Worm (Caenorhabditis elegans) whole organism, L3 larva: ENCODE results near the gene C29F9.12.

Source experiments
- R02D3.7 ChIP-seq: fragments of 150-350 bp; optimal IDR thresholded peaks from 2 replicates; lab custom pipeline; 2014; ENCODE audit warnings: missing biosample characterization, missing genetic modification characterization
- aly-2 ChIP-seq: fragments of 150-350 bp; optimal IDR thresholded peaks from 2 replicates; lab custom pipeline; 2014; ENCODE audit warnings: missing biosample characterization, missing genetic modification characterization
- ama-1 ChIP-seq: fragments of 150-350 bp; optimal IDR thresholded peaks from 2 replicates; lab custom pipeline; 2018
- ceh-28 ChIP-seq: fragments of 150-350 bp; optimal IDR thresholded peaks from 2 replicates; lab custom pipeline; 2014; ENCODE audit warnings: missing biosample characterization, missing genetic modification reagents, missing genetic modification characterization
- ceh-82 ChIP-seq: fragments of 150-350 bp; optimal IDR thresholded peaks from 2 replicates; lab custom pipeline; 2014; ENCODE audit warnings: missing biosample characterization, missing genetic modification characterization
- ceh-9 ChIP-seq: sonication (generic microtip); optimal IDR thresholded peaks from 2 replicates; lab custom pipeline; 2018; ENCODE audit warnings: missing biosample characterization, missing genetic modification characterization
- daf-12 ChIP-seq: fragments of 150-350 bp; optimal IDR thresholded peaks from 2 replicates; lab custom pipeline; 2014; ENCODE audit warnings: missing biosample characterization, missing genetic modification reagents, missing genetic modification characterization
- egl-27 ChIP-seq: sonication (generic microtip); optimal IDR thresholded peaks from 4 replicates; lab custom pipeline; 2017; ENCODE audit warnings: missing biosample characterization, missing genetic modification reagents, missing genetic modification characterization
- egl-5 ChIP-seq: fragments of 150-350 bp; optimal IDR thresholded peaks from 2 replicates; lab custom pipeline; 2017; ENCODE audit warnings: missing biosample characterization, missing genetic modification reagents, missing genetic modification characterization, inconsistent platforms
- elt-1 ChIP-seq: fragments of 150-350 bp; optimal IDR thresholded peaks from 2 replicates; lab custom pipeline; 2014; ENCODE audit warnings: missing biosample characterization, missing genetic modification characterization
- elt-2 ChIP-seq: sonication (generic microtip); optimal IDR thresholded peaks from 2 replicates; lab custom pipeline; 2016; ENCODE audit warnings: missing genetic modification reagents, mild to moderate bottlenecking, missing genetic modification characterization, missing compliant biosample characterization
- fkh-10 ChIP-seq: sonication (generic microtip); optimal IDR thresholded peaks from 2 replicates; lab custom pipeline; 2017; ENCODE audit warnings: missing biosample characterization, missing genetic modification reagents, missing genetic modification characterization
- fkh-2 ChIP-seq: fragments of 150-350 bp; optimal IDR thresholded peaks from 2 replicates; lab custom pipeline; 2014; ENCODE audit warnings: missing biosample characterization, missing genetic modification reagents, missing genetic modification characterization
- fos-1 ChIP-seq: fragments of 150-350 bp; optimal IDR thresholded peaks from 2 replicates; lab custom pipeline; 2014; ENCODE audit warnings: missing biosample characterization, missing genetic modification characterization
- jun-1 ChIP-seq: fragments of 150-350 bp; optimal IDR thresholded peaks from 2 replicates; lab custom pipeline; 2014; ENCODE audit warnings: missing biosample characterization, missing genetic modification reagents, missing genetic modification characterization
- lin-15B ChIP-seq: fragments of 150-350 bp; optimal IDR thresholded peaks from 2 replicates; lab custom pipeline; 2014; ENCODE audit warnings: missing biosample characterization, missing genetic modification characterization
- lin-39 ChIP-seq: fragments of 150-350 bp; optimal IDR thresholded peaks from 2 replicates; lab custom pipeline; 2018; ENCODE audit warnings: missing biosample characterization, missing genetic modification reagents, missing genetic modification characterization
- lsy-12 ChIP-seq: sonication (generic microtip); optimal IDR thresholded peaks from 2 replicates; lab custom pipeline; 2016; ENCODE audit warnings: mild to moderate bottlenecking, missing genetic modification characterization, missing compliant biosample characterization
- mdl-1 ChIP-seq: fragments of 150-350 bp; optimal IDR thresholded peaks from 2 replicates; lab custom pipeline; 2014; ENCODE audit warnings: missing biosample characterization, missing genetic modification characterization
- mml-1 ChIP-seq: fragments of 150-350 bp; sonication (generic microtip); optimal IDR thresholded peaks from 3 replicates; lab custom pipeline; 2014; ENCODE audit warnings: missing biosample characterization, missing genetic modification characterization
- nfya-1 ChIP-seq: sonication (generic microtip); optimal IDR thresholded peaks from 2 replicates; lab custom pipeline; 2017; ENCODE audit warnings: missing genetic modification characterization, mild to moderate bottlenecking, missing compliant biosample characterization, antibody characterized with exemption, moderate library complexity; ENCODE audit not compliant: insufficient read depth
- nhr-12 ChIP-seq: fragments of 150-350 bp; optimal IDR thresholded peaks from 2 replicates; lab custom pipeline; 2014; ENCODE audit warnings: missing biosample characterization, missing genetic modification characterization
- nhr-23 ChIP-seq: fragments of 150-350 bp; optimal IDR thresholded peaks from 2 replicates; lab custom pipeline; 2014; ENCODE audit warnings: missing biosample characterization, missing genetic modification reagents, missing genetic modification characterization
- nhr-237 ChIP-seq: fragments of 150-350 bp; optimal IDR thresholded peaks from 2 replicates; lab custom pipeline; 2014; ENCODE audit warnings: missing biosample characterization, missing genetic modification characterization
- nhr-25 ChIP-seq: sonication (generic microtip); optimal IDR thresholded peaks from 2 replicates; lab custom pipeline; 2017; ENCODE audit warnings: missing biosample characterization, missing genetic modification characterization
- nhr-43 ChIP-seq: sonication (generic microtip); optimal IDR thresholded peaks from 2 replicates; lab custom pipeline; 2016; ENCODE audit warnings: mild to moderate bottlenecking, missing genetic modification characterization, missing compliant biosample characterization; ENCODE audit not compliant: poor library complexity, severe bottlenecking
- nhr-67 ChIP-seq: fragments of 150-350 bp; optimal IDR thresholded peaks from 2 replicates; lab custom pipeline; 2014; ENCODE audit warnings: missing biosample characterization, missing genetic modification characterization
- pha-4 ChIP-seq: fragments of 150-350 bp; optimal IDR thresholded peaks from 2 replicates; lab custom pipeline; 2014; ENCODE audit warnings: missing biosample characterization, missing genetic modification reagents, missing genetic modification characterization
- pqm-1 ChIP-seq: fragments of 150-350 bp; optimal IDR thresholded peaks from 2 replicates; lab custom pipeline; 2017; ENCODE audit warnings: missing biosample characterization, missing genetic modification characterization, inconsistent platforms
- skn-1 ChIP-seq: fragments of 150-350 bp; optimal IDR thresholded peaks from 2 replicates; lab custom pipeline; 2014; ENCODE audit warnings: missing biosample characterization, missing genetic modification characterization
- snpc-4 ChIP-seq: fragments of 150-350 bp; optimal IDR thresholded peaks from 2 replicates; lab custom pipeline; 2014; ENCODE audit warnings: missing biosample characterization, missing genetic modification characterization
- tbx-2 ChIP-seq: sonication (generic microtip); optimal IDR thresholded peaks from 2 replicates; lab custom pipeline; 2016; ENCODE audit warnings: mild to moderate bottlenecking, missing genetic modification characterization, missing compliant biosample characterization
- unc-39 ChIP-seq: sonication (generic microtip); optimal IDR thresholded peaks from 4 replicates; lab custom pipeline; 2017; ENCODE audit warnings: missing biosample characterization, missing genetic modification characterization
- unc-62 ChIP-seq: fragments of 150-350 bp; sonication (generic microtip); optimal IDR thresholded peaks from 4 replicates; lab custom pipeline; 2014; ENCODE audit warnings: missing biosample characterization, missing genetic modification reagents, missing genetic modification characterization
- zag-1 ChIP-seq: fragments of 150-350 bp; optimal IDR thresholded peaks from 2 replicates; lab custom pipeline; 2014; ENCODE audit warnings: missing biosample characterization, missing genetic modification characterization
- ztf-11 ChIP-seq: fragments of 150-350 bp; optimal IDR thresholded peaks from 2 replicates; lab custom pipeline; 2014; ENCODE audit warnings: missing biosample characterization, missing genetic modification characterization
- ztf-4 ChIP-seq: fragments of 150-350 bp; optimal IDR thresholded peaks from 2 replicates; lab custom pipeline; 2014; ENCODE audit warnings: missing biosample characterization, missing genetic modification characterization

C29F9.12 gene

DNA sequence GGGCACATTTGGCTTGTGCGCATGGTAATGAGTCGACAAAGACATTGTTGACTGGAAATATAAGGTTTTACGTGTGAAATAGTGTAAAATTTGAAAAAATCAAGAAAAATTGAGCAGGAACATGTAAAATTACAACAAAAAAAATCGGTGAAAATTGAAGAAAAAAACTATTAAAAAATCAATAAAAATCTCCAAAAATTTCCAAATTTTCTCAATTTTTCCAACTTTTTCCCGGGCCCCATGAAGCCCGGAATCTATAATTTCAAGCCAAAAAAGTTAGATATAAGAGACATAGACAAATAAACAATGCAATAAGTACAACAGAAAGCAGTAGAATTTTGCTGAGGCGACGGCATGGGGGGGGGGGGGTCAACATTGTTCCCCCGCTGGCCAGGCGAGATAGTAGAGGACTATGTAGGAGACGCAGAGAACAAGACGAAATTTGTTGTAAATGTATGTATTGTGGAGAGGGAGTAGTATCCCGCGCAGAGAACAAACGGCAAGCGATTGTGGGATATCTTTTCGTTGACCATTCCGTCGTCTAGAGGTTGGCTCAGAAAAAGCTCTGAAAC is 27.0 kb downstream of the C29F9.12 start, which contains the start of gene pat-4 (continued):
- no peak for TF ChIP-seq mdl-1 (tag; lab: Kevin White, UChicago)

DNA sequence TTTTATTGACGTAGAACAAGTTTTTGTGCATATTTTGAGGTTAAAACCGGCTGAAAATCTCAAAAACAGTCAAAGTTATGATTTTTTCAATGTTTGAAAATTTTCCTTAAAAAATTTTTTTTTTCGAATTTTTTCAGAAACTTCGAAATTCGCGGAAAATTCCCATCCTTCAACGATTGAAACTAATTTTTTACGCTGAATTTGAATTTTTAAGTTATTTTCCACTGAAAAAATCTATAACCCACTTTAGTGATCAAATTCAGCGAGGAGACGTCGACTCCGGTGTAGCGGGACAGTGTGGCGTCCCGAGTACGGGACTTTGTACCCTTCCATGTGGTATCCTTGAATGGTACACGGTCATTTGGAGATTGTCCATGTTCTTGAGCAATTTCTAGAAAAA is 29.6 kb downstream of the C29F9.12 start:
- TF ChIP-seq nhr-12 (no peak), zag-1 (tag; lab: Kevin White, UChicago) (no peak), egl-27 (no peak), fkh-10 (no peak), lsy-12 (no peak), unc-39 (tag; lab: Kevin White, UChicago) (no peak), daf-12 (tag; lab: Kevin White, UChicago) (no peak), ceh-82 (no peak), tbx-2 (tag; lab: Kevin White, UChicago) (no peak), elt-1 (tag; lab: Kevin White, UChicago) (no peak), ceh-28 (tag; lab: Kevin White, UChicago) (no peak), nhr-237 (tag; lab: Kevin White, UChicago) (no peak), fos-1 (tag; lab: Kevin White, UChicago) (no peak), nhr-25 (tag; lab: Kevin White, UChicago) (no peak), snpc-4 (tag; lab: Kevin White, UChicago) (no peak), egl-5 (tag; lab: Kevin White, UChicago) (no peak), lin-15B (no peak), skn-1 (no peak), nhr-23 (tag; lab: Kevin White, UChicago) (no peak)

- TF ChIP-seq unc-62 (GFP tag; lab: Kevin White, UChicago) (no peak), ceh-28 (tag; lab: Kevin White, UChicago) (peak; percentile 30), unc-39 (tag; lab: Kevin White, UChicago) (no peak), nhr-67 (tag; lab: Kevin White, UChicago) (no peak), nfya-1 (tag; lab: Kevin White, UChicago) (peak; percentile 48), lsy-12 (peak; percentile 55), ama-1 (lab: Kevin White, UChicago) (peak; percentile 74), nhr-25 (tag; lab: Kevin White, UChicago) (peak; percentile 14), ztf-4 (peak; percentile 28), R02D3.7 (tag; lab: Kevin White, UChicago) (peak; percentile 63), skn-1 (peak; percentile 75), elt-2 (tag; lab: Kevin White, UChicago) (peak; percentile 48), lin-39 (tag; lab: Kevin White, UChicago) (peak; percentile 18), lin-15B (peak; percentile 11), ceh-9 (tag; lab: Kevin White, UChicago) (no peak), nhr-23 (tag; lab: Kevin White, UChicago) (peak; percentile 6), jun-1 (tag; lab: Kevin White, UChicago) (peak; percentile 15), pha-4 (tag; lab: Kevin White, UChicago) (peak; percentile 54), tbx-2 (tag; lab: Kevin White, UChicago) (peak; percentile 37), pqm-1 (peak; percentile 11), fkh-2 (no peak), aly-2 (tag; lab: Kevin White, UChicago) (peak; percentile 37), nhr-43 (tag; lab: Kevin White, UChicago) (peak; percentile 40), ztf-11 (no peak)
Measured at ce11 chrIII:89155-89554, 32.7 kb downstream of the C29F9.12 start.

DNA sequence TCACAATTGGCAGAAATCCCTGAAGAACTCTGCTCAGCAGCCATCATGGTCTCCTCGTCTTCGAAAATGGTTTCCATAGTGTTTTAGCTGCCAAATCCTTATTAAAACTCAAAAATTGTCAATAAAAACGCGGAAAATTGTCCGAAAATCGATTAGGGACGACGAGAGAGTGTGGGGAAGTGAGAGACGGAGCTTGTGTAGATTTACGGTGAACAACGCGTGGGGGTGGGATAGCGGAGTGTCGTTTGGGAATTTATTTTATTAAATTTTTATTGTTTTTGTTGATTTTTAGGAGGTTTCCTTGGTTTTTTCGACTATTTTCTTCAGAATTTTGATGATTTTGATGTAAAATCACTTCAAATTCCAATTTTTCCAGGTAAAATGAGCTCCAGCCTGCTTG is 34.6 kb downstream of the C29F9.12 start, which contains the start of the genes F54C4.4 and mrpl-40:
F54C4.4 (minus strand) TSS at position 199 of the 400 bp plus-strand sequence.
mrpl-40 (plus strand) TSS at position 377 of the 400 bp plus-strand sequence.
- TF ChIP-seq R02D3.7 (tag; lab: Kevin White, UChicago) (peak; percentile 97), fkh-10 (peak; percentile 29), nhr-23 (tag; lab: Kevin White, UChicago) (peak; percentile 65), mml-1 (no peak), ceh-28 (tag; lab: Kevin White, UChicago) (peak; percentile 86), lin-39 (tag; lab: Kevin White, UChicago) (peak; percentile 50), nfya-1 (tag; lab: Kevin White, UChicago) (peak; percentile 82), nhr-25 (tag; lab: Kevin White, UChicago) (peak; percentile 15), tbx-2 (tag; lab: Kevin White, UChicago) (no peak), elt-2 (tag; lab: Kevin White, UChicago) (peak; percentile 7), fos-1 (tag; lab: Kevin White, UChicago) (no peak), nhr-43 (tag; lab: Kevin White, UChicago) (peak; percentile 56), lin-15B (peak; percentile 55), pha-4 (tag; lab: Kevin White, UChicago) (peak; percentile 78), ztf-11 (no peak)
